Fruit fly (Drosophila melanogaster): Measurements from ENCODE around the gene CG42494.

DNA sequence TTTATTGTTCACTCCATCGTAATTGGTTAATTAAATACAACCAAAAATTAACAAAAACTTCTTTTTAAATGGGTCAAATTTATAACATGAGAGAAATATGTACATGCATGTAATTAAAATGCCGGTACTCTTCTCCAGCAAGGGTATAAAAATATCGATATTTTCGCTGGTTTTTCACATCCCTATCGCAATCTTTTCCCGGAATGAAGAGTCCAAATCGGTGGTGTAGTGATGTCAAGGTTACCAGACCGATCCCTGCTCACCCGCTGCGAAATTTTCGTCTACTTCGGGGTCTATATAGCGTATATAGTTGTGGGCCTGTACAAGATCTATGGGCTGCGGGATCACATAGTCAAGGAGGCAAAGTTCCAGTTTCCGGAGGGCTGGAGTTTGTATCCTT, 22.2 kb upstream of the CG42494 start, which contains the start of gene rasp:
- TF ChIP-seq CTCF (optimal IDR thresholded peaks at IDR 0.05) (no peak), CG8478 (optimal IDR thresholded peaks at IDR 0.05) (no peak)

Measured in S2 (cell line).